Fruit fly (Drosophila melanogaster) whole organism, embryonic: ENCODE data around the gene Cwc25.

Experiments used
- B-H2 ChIP-seq: fragments of 200-800 bp; sonication (Bioruptor generic); optimal IDR thresholded peaks from 2 replicates; lab custom pipeline; 2018; ENCODE audit warnings: missing biosample characterization, mild to moderate bottlenecking, missing genetic modification characterization
- CG10209 ChIP-seq: fragments of 200-800 bp; sonication (Bioruptor generic); optimal IDR thresholded peaks from 3 replicates; lab custom pipeline; 2017; ENCODE audit warnings: missing biosample characterization, mild to moderate bottlenecking, missing genetic modification characterization, missing genetic modification reagents
- CG12769 ChIP-seq: fragments of 200-800 bp; sonication (Bioruptor generic); optimal IDR thresholded peaks from 2 replicates; lab custom pipeline; 2019; ENCODE audit warnings: missing biosample characterization, mild to moderate bottlenecking, missing genetic modification characterization, moderate library complexity
- CG13424 ChIP-seq: fragments of 200-800 bp; sonication (Bioruptor generic); optimal IDR thresholded peaks from 2 replicates; lab custom pipeline; 2019; ENCODE audit warnings: missing biosample characterization, mild to moderate bottlenecking, missing genetic modification characterization, moderate library complexity
- CG13894 ChIP-seq: fragments of 200-800 bp; sonication (Bioruptor generic); optimal IDR thresholded peaks from 3 replicates; lab custom pipeline; 2018; ENCODE audit warnings: missing biosample characterization, mild to moderate bottlenecking, missing genetic modification characterization, moderate library complexity
- CG14014 ChIP-seq: fragments of 200-800 bp; sonication (Bioruptor generic); IDR thresholded peaks from 2 replicates; pipeline ENCODE4 v1.3.6; 2022; ENCODE audit warnings: missing biosample characterization, missing genetic modification characterization
- CG14050 ChIP-seq: fragments of 200-800 bp; sonication (Bioruptor generic); IDR thresholded peaks from 3 replicates; pipeline ENCODE4 v1.3.6; 2022; ENCODE audit warnings: missing biosample characterization, missing genetic modification characterization
- CG1647 ChIP-seq: fragments of 200-800 bp; sonication (Bioruptor generic); optimal IDR thresholded peaks from 3 replicates; lab custom pipeline; 2016; ENCODE audit warnings: missing biosample characterization, missing genetic modification characterization
- CG17568 ChIP-seq: fragments of 200-800 bp; sonication (Bioruptor generic); optimal IDR thresholded peaks from 2 replicates; lab custom pipeline; 2018; ENCODE audit warnings: missing biosample characterization, mild to moderate bottlenecking, missing genetic modification characterization, moderate library complexity
- CG18619 ChIP-seq: fragments of 200-800 bp; sonication (Bioruptor generic); optimal IDR thresholded peaks from 3 replicates; lab custom pipeline; 2017; ENCODE audit warnings: missing biosample characterization, mild to moderate bottlenecking, missing genetic modification characterization
- CG2875 ChIP-seq: fragments of 200-800 bp; sonication (Bioruptor generic); optimal IDR thresholded peaks from 2 replicates; lab custom pipeline; 2017; ENCODE audit warnings: missing biosample characterization, mild to moderate bottlenecking, missing genetic modification characterization, missing genetic modification reagents
- CG3163 ChIP-seq: fragments of 200-800 bp; sonication (Bioruptor generic); optimal IDR thresholded peaks from 3 replicates; lab custom pipeline; 2016; ENCODE audit warnings: missing biosample characterization, missing genetic modification characterization
- CG3847 ChIP-seq: fragments of 200-800 bp; sonication (Bioruptor generic); IDR thresholded peaks from 2 replicates; pipeline ENCODE4 v1.3.6; 2022; ENCODE audit warnings: missing biosample characterization, missing genetic modification characterization
- CG4404 ChIP-seq: fragments of 200-800 bp; sonication (Bioruptor generic); IDR thresholded peaks from 2 replicates; pipeline ENCODE4 v1.3.6; 2022; ENCODE audit warnings: missing biosample characterization, missing genetic modification characterization
- CG6272 ChIP-seq: fragments of 200-800 bp; sonication (Bioruptor generic); IDR thresholded peaks from 2 replicates; pipeline ENCODE4 v1.3.6; 2022; ENCODE audit warnings: missing biosample characterization, missing genetic modification characterization
- CG7372 ChIP-seq: fragments of 200-800 bp; sonication (Bioruptor generic); IDR thresholded peaks from 2 replicates; pipeline ENCODE4 v1.3.6; 2022; ENCODE audit warnings: missing biosample characterization, missing genetic modification characterization
- CG9215 ChIP-seq: fragments of 200-800 bp; sonication (Bioruptor generic); IDR thresholded peaks from 2 replicates; pipeline ENCODE4 v1.3.6; 2022; ENCODE audit warnings: missing biosample characterization, missing genetic modification characterization
- CG9609 ChIP-seq: fragments of 200-800 bp; sonication (Bioruptor generic); optimal IDR thresholded peaks from 3 replicates; lab custom pipeline; 2016; ENCODE audit warnings: missing biosample characterization, missing genetic modification characterization
- CG9932 ChIP-seq: fragments of 200-800 bp; sonication (Bioruptor generic); IDR thresholded peaks from 2 replicates; pipeline ENCODE4 v1.3.6; 2022; ENCODE audit warnings: missing biosample characterization, missing genetic modification characterization
- D19A ChIP-seq: fragments of 200-800 bp; optimal IDR thresholded peaks from 3 replicates; lab custom pipeline; 2019; ENCODE audit warnings: missing biosample characterization, mild to moderate bottlenecking, missing genetic modification characterization, moderate library complexity
- Deaf1 ChIP-seq: fragments of 200-800 bp; optimal IDR thresholded peaks from 3 replicates; lab custom pipeline; 2019; ENCODE audit warnings: missing biosample characterization, mild to moderate bottlenecking, missing genetic modification characterization, moderate library complexity
- Drgx ChIP-seq: fragments of 200-800 bp; sonication (Bioruptor generic); IDR thresholded peaks from 2 replicates; pipeline ENCODE4 v1.3.6; 2022; ENCODE audit warnings: missing biosample characterization, missing genetic modification characterization
- HHEX ChIP-seq: fragments of 200-800 bp; sonication (Bioruptor generic); optimal IDR thresholded peaks from 3 replicates; lab custom pipeline; 2017; ENCODE audit warnings: missing biosample characterization, mild to moderate bottlenecking, missing genetic modification characterization, missing genetic modification reagents
- HLH4C ChIP-seq: fragments of 200-800 bp; sonication (Bioruptor generic); IDR thresholded peaks from 3 replicates; pipeline ENCODE4 v1.3.6; 2022; ENCODE audit warnings: missing biosample characterization, missing genetic modification characterization; ENCODE audit not compliant: partially characterized antibody
- HmgZ ChIP-seq: fragments of 200-800 bp; sonication (Bioruptor generic); optimal IDR thresholded peaks from 2 replicates; lab custom pipeline; 2018; ENCODE audit warnings: missing biosample characterization, mild to moderate bottlenecking, missing genetic modification characterization
- MBD-R2 ChIP-seq: fragments of 200-800 bp; sonication (Bioruptor generic); IDR thresholded peaks from 2 replicates; pipeline ENCODE4 v1.3.6; 2022; ENCODE audit warnings: missing biosample characterization, missing genetic modification characterization
- Med ChIP-seq: fragments of 200-800 bp; sonication (Bioruptor generic); peaks from one replicate; lab custom pipeline; 2016; ENCODE audit warnings: missing biosample characterization, missing genetic modification characterization, mild to moderate bottlenecking, inconsistent platforms, moderate library complexity
- Ptx1 ChIP-seq: fragments of 200-800 bp; sonication (Bioruptor generic); IDR thresholded peaks from 2 replicates; pipeline ENCODE4 v1.3.6; 2022; ENCODE audit warnings: missing biosample characterization, missing genetic modification characterization
- Sin3A ChIP-seq: fragments of >200 bp; optimal IDR thresholded peaks from 2 replicates; lab custom pipeline; 2018
- Xbp1 ChIP-seq: fragments of 200-800 bp; sonication (Bioruptor generic); optimal IDR thresholded peaks from 3 replicates; lab custom pipeline; 2016; ENCODE audit warnings: missing biosample characterization, mild to moderate bottlenecking, missing genetic modification characterization
- chinmo ChIP-seq: fragments of 200-800 bp; sonication (Bioruptor generic); IDR thresholded peaks from 4 replicates; pipeline ENCODE4 v1.3.6; 2022; ENCODE audit warnings: missing biosample characterization, missing genetic modification characterization; ENCODE audit not compliant: partially characterized antibody
- gem ChIP-seq: fragments of 200-800 bp; sonication (Bioruptor generic); optimal IDR thresholded peaks from 2 replicates; lab custom pipeline; 2019; ENCODE audit warnings: missing biosample characterization, mild to moderate bottlenecking, missing genetic modification characterization, moderate library complexity
- grau ChIP-seq: fragments of 200-800 bp; optimal IDR thresholded peaks from 3 replicates; lab custom pipeline; 2019; ENCODE audit warnings: missing biosample characterization, mild to moderate bottlenecking, missing genetic modification characterization, moderate library complexity
- hkb ChIP-seq, 2 experiments: fragments of 200-800 bp in 1 of 2; fragments of >200 bp in 1 of 2; sonication (Bioruptor generic) in 1 of 2; IDR thresholded peaks in 1 of 2; optimal IDR thresholded peaks in 1 of 2; 2 replicates each; pipeline versions ENCODE4 v1.3.6 to Lab custom; 2017 to 2022; ENCODE audit warnings: missing biosample characterization in 1 of 2, missing genetic modification characterization in 1 of 2
- onecut ChIP-seq: fragments of 200-800 bp; sonication (Bioruptor generic); IDR thresholded peaks from 2 replicates; pipeline ENCODE4 v1.3.6; 2022; ENCODE audit warnings: missing biosample characterization, missing genetic modification characterization
- stc ChIP-seq: fragments of 200-800 bp; sonication (Bioruptor generic); IDR thresholded peaks from 2 replicates; pipeline ENCODE4 v1.3.6; 2022; ENCODE audit warnings: missing biosample characterization, missing genetic modification characterization
- tup ChIP-seq: fragments of 200-800 bp; sonication (Bioruptor generic); optimal IDR thresholded peaks from 2 replicates; lab custom pipeline; 2016; ENCODE audit warnings: missing biosample characterization, mild to moderate bottlenecking, missing genetic modification characterization, moderate library complexity
- unpg ChIP-seq: fragments of 200-800 bp; sonication (Bioruptor generic); optimal IDR thresholded peaks from 3 replicates; lab custom pipeline; 2018; ENCODE audit warnings: missing biosample characterization, mild to moderate bottlenecking, missing genetic modification characterization, moderate library complexity
- yki ChIP-seq: fragments of >200 bp; optimal IDR thresholded peaks from 3 replicates; lab custom pipeline; 2018

Gene Cwc25

dm6 chr2L:2729882-2730281 lies 15.0 kb upstream of the Cwc25 start (continued):
- TF ChIP-seq CG9215 (GFP tag; lab: Robert Waterston, UW): peak; percentile 46; the same call in 1 of the 2 replicates
- peak; percentile 68 for TF ChIP-seq Drgx (GFP tag; lab: Robert Waterston, UW)
- peak; percentile 65; the same call in 1 of the 4 replicates for TF ChIP-seq chinmo
- TF ChIP-seq yki (lab: Kevin White, UChicago): no peak
- peak; percentile 41 for TF ChIP-seq gem (tag; lab: Kevin White, UChicago)
- 0 out of 2 replicates have a peak, but pooled peaks have one; percentile 10 for TF ChIP-seq CG6272 (GFP tag; lab: Robert Waterston, UW)
- TF ChIP-seq MBD-R2 (GFP tag; lab: Robert Waterston, UW): peak; percentile 7; the same call in 1 of the 2 replicates
- TF ChIP-seq CG13894: peak; percentile 54
- TF ChIP-seq CG9932 (GFP tag; lab: Robert Waterston, UW): peak; percentile 75
- TF ChIP-seq hkb (optimal IDR thresholded peaks at IDR 0.05; lab: Kevin White, UChicago): no peak
- TF ChIP-seq hkb (GFP tag; IDR thresholded peaks at IDR 0.05; lab: Robert Waterston, UW): peak; percentile 15; the same call in 1 of the 2 replicates
- no peak for TF ChIP-seq D19A (tag; lab: Kevin White, UChicago)
- no peak; the same call in 2 of the 3 replicates for TF ChIP-seq CG14050 (GFP tag; lab: Robert Waterston, UW)
- peak; percentile 40 for TF ChIP-seq CG18619 (GFP tag; lab: Kevin White, UChicago)
- TF ChIP-seq tup (GFP tag; lab: Kevin White, UChicago): no peak
- TF ChIP-seq CG1647 (GFP tag; lab: Kevin White, UChicago): no peak
- TF ChIP-seq CG14014 (GFP tag; lab: Robert Waterston, UW): peak; percentile 42
- TF ChIP-seq CG13424 (tag; lab: Kevin White, UChicago): peak; percentile 31
- TF ChIP-seq Deaf1 (tag; lab: Kevin White, UChicago): no peak
- peak; percentile 43 for TF ChIP-seq HHEX (GFP tag; lab: Kevin White, UChicago)
- TF ChIP-seq CG10209 (GFP tag; lab: Kevin White, UChicago): peak; percentile 28
- no peak for TF ChIP-seq CG2875 (GFP tag; lab: Kevin White, UChicago)
- no peak for TF ChIP-seq CG3163
- peak; percentile 46 for TF ChIP-seq Xbp1
- TF ChIP-seq unpg (GFP tag; lab: Kevin White, UChicago): peak; percentile 48
- no peak for TF ChIP-seq CG17568 (GFP tag; lab: Kevin White, UChicago)
- peak; percentile 30; the same call in 1 of the 2 replicates for TF ChIP-seq Ptx1 (GFP tag; lab: Robert Waterston, UW)
- peak; percentile 45 for TF ChIP-seq B-H2 (GFP tag; lab: Kevin White, UChicago)
- peak; percentile 93 for TF ChIP-seq grau (tag; lab: Kevin White, UChicago)
- TF ChIP-seq Sin3A (lab: Kevin White, UChicago): no peak
- TF ChIP-seq stc (GFP tag; lab: Robert Waterston, UW): no peak
- TF ChIP-seq HmgZ (tag; lab: Kevin White, UChicago): peak; percentile 23
- TF ChIP-seq CG3847 (GFP tag; lab: Robert Waterston, UW): peak; percentile 44; the same call in 1 of the 2 replicates
- TF ChIP-seq, all 482 proteins: peak for 139

dm6 chr2L:2730756-2731155 lies 14.1 kb upstream of the Cwc25 start:
- TF ChIP-seq onecut (GFP tag; lab: Robert Waterston, UW): no peak
- no peak for TF ChIP-seq CG4404 (GFP tag; lab: Robert Waterston, UW)
- peak; percentile 28 for TF ChIP-seq Med (GFP tag; lab: Kevin White, UChicago)
- TF ChIP-seq CG9609 (GFP tag; lab: Kevin White, UChicago): no peak
- no peak for TF ChIP-seq HLH4C (GFP tag; lab: Robert Waterston, UW)
- peak; percentile 1 for TF ChIP-seq CG13894
- TF ChIP-seq CG12769 (tag; lab: Kevin White, UChicago): peak; percentile 9
- peak; percentile 91 for TF ChIP-seq CG7372 (GFP tag; lab: Robert Waterston, UW)
